Fruit fly (Drosophila melanogaster) whole organism, pupa: Measurements from ENCODE around the gene CG4577.
A peak's percentile ranks its signal among the peaks of the same experiment; 100 is the strongest.

Experiments used
- CG10348 ChIP-seq: fragments of 200-800 bp; sonication (Bioruptor generic); IDR thresholded peaks from 2 replicates; pipeline ENCODE4 v1.3.6; 2022; ENCODE audit warnings: missing biosample characterization, missing genetic modification characterization
- CG12605 ChIP-seq: fragments of 200-800 bp; sonication (Bioruptor generic); IDR thresholded peaks from 2 replicates; pipeline ENCODE4 v1.3.6; 2022; ENCODE audit warnings: missing biosample characterization, missing genetic modification characterization
- CG13204 ChIP-seq: fragments of 200-800 bp; sonication (Bioruptor generic); optimal IDR thresholded peaks from 2 replicates; lab custom pipeline; 2018; ENCODE audit warnings: missing biosample characterization, mild to moderate bottlenecking, missing genetic modification characterization, moderate library complexity
- CG14655 ChIP-seq: fragments of 200-800 bp; sonication (Bioruptor generic); optimal IDR thresholded peaks from 3 replicates; lab custom pipeline; 2017; ENCODE audit warnings: mild to moderate bottlenecking, missing biosample characterization, missing genetic modification reagents, missing genetic modification characterization
- CG15710 ChIP-seq: fragments of 200-800 bp; sonication (Bioruptor generic); optimal IDR thresholded peaks from 2 replicates; lab custom pipeline; 2018; ENCODE audit warnings: missing biosample characterization, mild to moderate bottlenecking, missing genetic modification characterization, moderate library complexity
- CG17806 ChIP-seq: fragments of 200-800 bp; sonication (Bioruptor generic); optimal IDR thresholded peaks from 2 replicates; lab custom pipeline; 2018; ENCODE audit warnings: missing biosample characterization, mild to moderate bottlenecking, missing genetic modification characterization, moderate library complexity
- CG32121 ChIP-seq: fragments of 200-800 bp; sonication (Bioruptor generic); IDR thresholded peaks from 2 replicates; pipeline ENCODE4 v1.3.6; 2022; ENCODE audit warnings: missing biosample characterization, missing genetic modification characterization
- CG34367 ChIP-seq: fragments of 200-800 bp; sonication (Bioruptor generic); optimal IDR thresholded peaks from 2 replicates; lab custom pipeline; 2018; ENCODE audit warnings: missing biosample characterization, mild to moderate bottlenecking, missing genetic modification characterization
- CG4496 ChIP-seq: fragments of 200-800 bp; sonication (Bioruptor generic); IDR thresholded peaks from 3 replicates; pipeline ENCODE4 v1.3.6; 2022; ENCODE audit warnings: missing biosample characterization, missing genetic modification characterization
- CG8159 ChIP-seq: fragments of 200-800 bp; sonication (Bioruptor generic); optimal IDR thresholded peaks from 3 replicates; lab custom pipeline; 2018; ENCODE audit warnings: missing biosample characterization, mild to moderate bottlenecking, missing genetic modification characterization, moderate library complexity
- CG8301 ChIP-seq: fragments of 200-800 bp; sonication (Bioruptor generic); optimal IDR thresholded peaks from 2 replicates; lab custom pipeline; 2018; ENCODE audit warnings: missing biosample characterization, mild to moderate bottlenecking, missing genetic modification characterization
- CG9948 ChIP-seq: fragments of 200-800 bp; sonication (Bioruptor generic); optimal IDR thresholded peaks from 2 replicates; lab custom pipeline; 2018; ENCODE audit warnings: missing biosample characterization, mild to moderate bottlenecking, missing genetic modification characterization, moderate library complexity
- D1 ChIP-seq: fragments of 200-800 bp; sonication (Bioruptor generic); optimal IDR thresholded peaks from 2 replicates; lab custom pipeline; 2018; ENCODE audit warnings: missing biosample characterization, mild to moderate bottlenecking, missing genetic modification characterization, moderate library complexity
- EcR ChIP-seq: fragments of 200-800 bp; sonication (Bioruptor generic); optimal IDR thresholded peaks from 3 replicates; lab custom pipeline; 2019; ENCODE audit warnings: missing biosample characterization, missing genetic modification characterization, mild to moderate bottlenecking, moderate library complexity, missing genetic modification reagents
- Ets98B ChIP-seq: fragments of 200-800 bp; sonication (Bioruptor generic); IDR thresholded peaks from 2 replicates; pipeline ENCODE4 v1.3.6; 2022; ENCODE audit warnings: missing biosample characterization, missing genetic modification characterization
- Pif1A ChIP-seq: fragments of 200-800 bp; sonication (Bioruptor generic); optimal IDR thresholded peaks from 3 replicates; lab custom pipeline; 2016; ENCODE audit warnings: missing biosample characterization, missing genetic modification characterization
- Pif1B ChIP-seq: fragments of 200-800 bp; sonication (Bioruptor generic); optimal IDR thresholded peaks from 3 replicates; lab custom pipeline; 2016; ENCODE audit warnings: missing biosample characterization, missing genetic modification characterization
- Snoo ChIP-seq: fragments of 200-800 bp; sonication (Bioruptor generic); optimal IDR thresholded peaks from 3 replicates; lab custom pipeline; 2017; ENCODE audit warnings: missing biosample characterization, mild to moderate bottlenecking, missing genetic modification characterization, inconsistent platforms
- fd96Ca ChIP-seq: fragments of 200-800 bp; sonication (Bioruptor generic); IDR thresholded peaks from 3 replicates; pipeline ENCODE4 v1.3.6; 2022; ENCODE audit warnings: missing biosample characterization, missing genetic modification characterization
- gl ChIP-seq: fragments of 200-800 bp; sonication (Bioruptor generic); optimal IDR thresholded peaks from 2 replicates; lab custom pipeline; 2018; ENCODE audit warnings: missing biosample characterization, mild to moderate bottlenecking, missing genetic modification characterization
- rn ChIP-seq: fragments of 200-800 bp; sonication (Bioruptor generic); IDR thresholded peaks from 2 replicates; pipeline ENCODE4 v1.3.6; 2022; ENCODE audit warnings: missing biosample characterization, missing genetic modification characterization

CG4577 gene

DNA sequence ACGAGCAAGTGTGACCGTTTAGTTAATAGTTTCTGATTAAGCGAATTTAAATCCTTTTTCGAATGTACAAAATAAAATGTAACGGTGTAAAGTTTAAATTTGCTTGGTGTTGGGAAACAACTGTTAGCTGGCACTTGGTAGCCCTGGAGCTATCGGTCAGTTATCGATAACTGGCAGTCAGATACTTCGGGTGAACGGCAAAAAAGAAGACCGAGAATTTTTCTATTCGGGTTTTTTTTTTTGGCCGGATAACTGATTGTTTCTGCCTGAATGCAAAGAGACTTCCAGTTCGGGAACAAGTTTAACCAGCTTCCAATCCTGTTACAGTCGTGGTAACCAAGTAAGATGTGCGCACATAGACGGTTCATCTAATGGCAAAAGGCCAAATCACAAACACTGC, 43.0 kb downstream of the CG4577 start, which contains the start of gene CG4896:
Gene CG4896 (plus strand): TSS at position 169 of the 400 bp plus-strand sequence.
- no peak for TF ChIP-seq CG9948 (tag; lab: Kevin White, UChicago)
- TF ChIP-seq gl (tag; lab: Kevin White, UChicago), result peak; percentile 14
- no peak for TF ChIP-seq CG13204
- no peak for TF ChIP-seq fd96Ca (GFP tag; lab: Robert Waterston, UW)
- no peak for TF ChIP-seq Pif1B
- TF ChIP-seq CG10348 (GFP tag; lab: Robert Waterston, UW), result no peak
- no peak for TF ChIP-seq Pif1A (GFP tag; lab: Kevin White, UChicago)
- TF ChIP-seq Ets98B (GFP tag; lab: Robert Waterston, UW), result peak; percentile 48
- TF ChIP-seq CG14655, result no peak
- TF ChIP-seq CG12605, result no peak
- no peak for TF ChIP-seq CG17806
- no peak for TF ChIP-seq Snoo (tag; lab: Kevin White, UChicago)
- TF ChIP-seq CG8159, result no peak
- TF ChIP-seq CG15710 (tag; lab: Kevin White, UChicago), result peak; percentile 21
- no peak for TF ChIP-seq CG32121 (GFP tag; lab: Robert Waterston, UW)
- TF ChIP-seq CG34367 (tag; lab: Kevin White, UChicago), result no peak
- no peak for TF ChIP-seq CG8301
- TF ChIP-seq CG4496, result peak; percentile 68
- no peak for TF ChIP-seq EcR
- TF ChIP-seq rn (GFP tag; lab: Robert Waterston, UW), result no peak
- TF ChIP-seq D1, result no peak

dm6 chr2L:1183799-1184198, 49.3 kb downstream of the CG4577 start, which contains the start of the genes CG5126 and Tgt:
Gene CG5126, minus strand, starts transcription at chr2L:1184020.
Gene Tgt, plus strand, starts transcription at chr2L:1184065.
- TF ChIP-seq CG14655, result no peak
- TF ChIP-seq CG13204, result no peak
- no peak for TF ChIP-seq CG17806
- TF ChIP-seq CG32121 (GFP tag; lab: Robert Waterston, UW), result 0 out of 2 replicates have a peak, but pooled peaks have one; percentile 12
- TF ChIP-seq EcR, result peak; percentile 37

- TF ChIP-seq fd96Ca (GFP tag; lab: Robert Waterston, UW), result peak; percentile 60; the same call in 1 of the 3 replicates
- TF ChIP-seq Pif1B, result no peak
- TF ChIP-seq CG12605, result peak; percentile 84
- TF ChIP-seq CG14655, result no peak
- peak; percentile 57 for TF ChIP-seq CG34367 (tag; lab: Kevin White, UChicago)
- TF ChIP-seq D1, result no peak
- no peak for TF ChIP-seq rn (GFP tag; lab: Robert Waterston, UW)
- TF ChIP-seq Pif1A (GFP tag; lab: Kevin White, UChicago), result no peak
- TF ChIP-seq Ets98B (GFP tag; lab: Robert Waterston, UW), result peak; percentile 91
- peak; percentile 74 for TF ChIP-seq CG15710 (tag; lab: Kevin White, UChicago)
- peak; percentile 73 for TF ChIP-seq CG9948 (tag; lab: Kevin White, UChicago)
- TF ChIP-seq EcR, result peak; percentile 72
- peak; percentile 92 for TF ChIP-seq CG4496
- peak; percentile 84 for TF ChIP-seq CG8301
- peak; percentile 64 for TF ChIP-seq Snoo (tag; lab: Kevin White, UChicago)
- peak; percentile 83 for TF ChIP-seq CG8159
- TF ChIP-seq CG10348 (GFP tag; lab: Robert Waterston, UW), result no peak
- peak; percentile 32 for TF ChIP-seq gl (tag; lab: Kevin White, UChicago)
- TF ChIP-seq CG13204, result no peak
- TF ChIP-seq CG32121 (GFP tag; lab: Robert Waterston, UW), result peak; percentile 87
- TF ChIP-seq CG17806, result peak; percentile 83
Observed at dm6 chr2L:1185642-1186497, 51.4 kb downstream of the CG4577 start, which contains the start of gene CG5001. Gene CG5001, plus strand, starts transcription at chr2L:1185757.
